Fruit fly (Drosophila melanogaster): ENCODE measurements around the gene Mes2.

Mes2 gene

dm6 chr3L:22998176-22998575 lies 52.7 kb downstream of the Mes2 start, which contains the start of gene nrm (continued):
- TF ChIP-seq exex (tag; optimal IDR thresholded peaks at IDR 0.05): no peak
- peak; percentile 45; the same call in 1 of the 3 replicates for TF ChIP-seq CG34224 (GFP tag; IDR thresholded peaks at IDR 0.05; ENCODE audit: partially characterized antibody)
- no peak for TF ChIP-seq CG8290 (GFP tag; optimal IDR thresholded peaks at IDR 0.05)
- peak in 1 of 2 experiments; percentile 34 for TF ChIP-seq CG8290 (tag; optimal IDR thresholded peaks at IDR 0.05)
- TF ChIP-seq sens (GFP tag): peak; percentile 69
- TF ChIP-seq CG8089 (GFP tag; optimal IDR thresholded peaks at IDR 0.05): no peak
- no peak for TF ChIP-seq CG12942 (GFP tag; optimal IDR thresholded peaks at IDR 0.05)
- no peak for TF ChIP-seq gsb-n (tag; optimal IDR thresholded peaks at IDR 0.05)
- TF ChIP-seq Ets97D (GFP tag; optimal IDR thresholded peaks at IDR 0.05): no peak
- TF ChIP-seq Dll (GFP tag; IDR thresholded peaks at IDR 0.05; ENCODE audit: partially characterized antibody): 0 out of 4 replicates have a peak, but pooled peaks have one; percentile 11
- TF ChIP-seq zen2 (GFP tag; IDR thresholded peaks at IDR 0.05; ENCODE audit: partially characterized antibody): no peak
- peak; percentile 84 for TF ChIP-seq CG15601 (tag; optimal IDR thresholded peaks at IDR 0.05)
- no peak for TF ChIP-seq Aef1 (GFP tag; IDR thresholded peaks at IDR 0.05)
- 0 out of 3 replicates have a peak, but pooled peaks have one; percentile 9 for TF ChIP-seq CG14860 (GFP tag; IDR thresholded peaks at IDR 0.05; ENCODE audit: partially characterized antibody)
- 0 out of 2 replicates have a peak, but pooled peaks have one; percentile 12 for TF ChIP-seq Adf1 (GFP tag; IDR thresholded peaks at IDR 0.05)
- TF ChIP-seq CG4328 (GFP tag; optimal IDR thresholded peaks at IDR 0.05): no peak
- no peak for TF ChIP-seq CG3065 (GFP tag; optimal IDR thresholded peaks at IDR 0.05)
- TF ChIP-seq fd102C (GFP tag; optimal IDR thresholded peaks at IDR 0.05): no peak
- TF ChIP-seq H15 (GFP tag; IDR thresholded peaks at IDR 0.05): no peak
- TF ChIP-seq ab (GFP tag; optimal IDR thresholded peaks at IDR 0.05): no peak
- no peak for TF ChIP-seq br (optimal IDR thresholded peaks at IDR 0.05)
- TF ChIP-seq dati (GFP tag; IDR thresholded peaks at IDR 0.05): no peak
- no peak for TF ChIP-seq Gug (GFP tag; IDR thresholded peaks at IDR 0.05)
- peak; percentile 9 for TF ChIP-seq CG34376 (GFP tag; optimal IDR thresholded peaks at IDR 0.05)
